Worm (Caenorhabditis elegans): ENCODE measurements around the gene F13H10.6.
A peak's percentile ranks its signal among the peaks of the same experiment; 100 is the strongest.

F13H10.6 gene

ce11 chrIV:10975968-10976367 lies 33.1 kb upstream of the F13H10.6 start:
- TF ChIP-seq nhr-111 (GFP tag; optimal IDR thresholded peaks at IDR 0.05) (no peak), dmd-8 (GFP tag; IDR thresholded peaks at IDR 0.05) (no peak), set-16 (GFP tag; IDR thresholded peaks at IDR 0.05) (no peak), nhr-77 (tag; optimal IDR thresholded peaks at IDR 0.05) (peak; percentile 15), rbr-2 (tag; optimal IDR thresholded peaks at IDR 0.05) (no peak), ZK337.2 (GFP tag; IDR thresholded peaks at IDR 0.05) (no peak), spr-3 (GFP tag; optimal IDR thresholded peaks at IDR 0.05) (no peak), F10B5.3 (tag; optimal IDR thresholded peaks at IDR 0.05) (no peak), mdl-1 (tag; optimal IDR thresholded peaks at IDR 0.05) (peak in 1 of 2 experiments; percentile 46), nhr-41 (GFP tag; IDR thresholded peaks at IDR 0.05) (0 out of 2 replicates have a peak, but pooled peaks have one; percentile 31), D1046.2 (GFP tag; IDR thresholded peaks at IDR 0.05) (0 out of 2 replicates have a peak, but pooled peaks have one; percentile 33), T20F7.1 (GFP tag; optimal IDR thresholded peaks at IDR 0.05) (no peak), tra-1 (GFP tag; IDR thresholded peaks at IDR 0.05) (0 out of 2 replicates have a peak, but pooled peaks have one; percentile 51), dve-1 (tag; optimal IDR thresholded peaks at IDR 0.05; ENCODE audit: insufficient read depth) (peak; percentile 22), hlh-30 (tag; optimal IDR thresholded peaks at IDR 0.05; ENCODE audit: insufficient read depth) (peak; percentile 77), cey-2 (tag; optimal IDR thresholded peaks at IDR 0.05; ENCODE audit: borderline replicate concordance, insufficient read depth) (no peak), lsy-2 (tag; optimal IDR thresholded peaks at IDR 0.05) (peak in 1 of 2 experiments; percentile 48), nhr-28 (tag; optimal IDR thresholded peaks at IDR 0.05) (peak; percentile 70), pha-4 (GFP tag; IDR thresholded peaks at IDR 0.05) (no peak), pha-4 (tag; optimal IDR thresholded peaks at IDR 0.05) (no peak), aha-1 (tag) (peak; percentile 50), mes-2 (tag; optimal IDR thresholded peaks at IDR 0.05; ENCODE audit: poor library complexity, severe bottlenecking) (peak; percentile 52), lin-1 (GFP tag; IDR thresholded peaks at IDR 0.05) (no peak), arid-1 (GFP tag; conservative IDR thresholded peaks at IDR 0.05) (no peak), F44E2.7 (GFP tag; IDR thresholded peaks at IDR 0.05) (no peak), nhr-6 (tag; optimal IDR thresholded peaks at IDR 0.05) (peak; percentile 19), nhr-10 (tag; optimal IDR thresholded peaks at IDR 0.05) (no peak), daf-12 (tag; optimal IDR thresholded peaks at IDR 0.05) (no peak), ceh-32 (tag; optimal IDR thresholded peaks at IDR 0.05; ENCODE audit: poor library complexity) (no peak), ceh-20 (GFP tag; IDR thresholded peaks at IDR 0.05) (peak; percentile 36; the same call in 1 of the 2 replicates), ceh-82 (tag; optimal IDR thresholded peaks at IDR 0.05) (no peak), hlh-11 (tag; optimal IDR thresholded peaks at IDR 0.05) (peak; percentile 68), nhr-42 (GFP tag; IDR thresholded peaks at IDR 0.05) (no peak), T26A8.4 (GFP tag; IDR thresholded peaks at IDR 0.05) (no peak), Y75B8A.6 (GFP tag; IDR thresholded peaks at IDR 0.05) (no peak), nhr-48 (tag; optimal IDR thresholded peaks at IDR 0.05) (no peak), mep-1 (tag; optimal IDR thresholded peaks at IDR 0.05) (peak; percentile 66), dmd-6 (GFP tag; IDR thresholded peaks at IDR 0.05) (peak; percentile 55), F49E8.2 (tag; optimal IDR thresholded peaks at IDR 0.05; ENCODE audit: borderline replicate concordance) (no peak), mxl-3 (GFP tag; optimal IDR thresholded peaks at IDR 0.05) (peak; percentile 33), nhr-25 (tag; optimal IDR thresholded peaks at IDR 0.05; ENCODE audit: borderline replicate concordance, insufficient read depth) (peak; percentile 83)

ce11 chrIV:10978641-10979040 lies 30.5 kb upstream of the F13H10.6 start:
- TF ChIP-seq ztf-7 (tag; optimal IDR thresholded peaks at IDR 0.05) (no peak), snpc-1.2 (GFP tag; IDR thresholded peaks at IDR 0.05) (no peak), nhr-48 (tag; optimal IDR thresholded peaks at IDR 0.05) (no peak), F49E8.2 (tag; optimal IDR thresholded peaks at IDR 0.05; ENCODE audit: borderline replicate concordance) (no peak), nhr-237 (tag; optimal IDR thresholded peaks at IDR 0.05) (no peak), aha-1 (tag) (no peak), mdt-29 (GFP tag; IDR thresholded peaks at IDR 0.05) (no peak), R02D3.7 (tag; optimal IDR thresholded peaks at IDR 0.05) (no peak), aly-2 (tag; optimal IDR thresholded peaks at IDR 0.05) (no peak), Y75B8A.6 (GFP tag; IDR thresholded peaks at IDR 0.05) (no peak), Y105C5A.15 (GFP tag; IDR thresholded peaks at IDR 0.05) (no peak), lsy-2 (tag; optimal IDR thresholded peaks at IDR 0.05) (no peak), F10B5.3 (tag; optimal IDR thresholded peaks at IDR 0.05) (no peak), F44E2.7 (GFP tag; IDR thresholded peaks at IDR 0.05) (no peak), nhr-11 (tag; optimal IDR thresholded peaks at IDR 0.05) (no peak), dmd-6 (GFP tag; IDR thresholded peaks at IDR 0.05) (no peak), nhr-28 (tag; optimal IDR thresholded peaks at IDR 0.05) (no peak)
